Worm (Caenorhabditis elegans) whole organism, midembryonic: ENCODE results near the gene F53E10.6.
"Not testable (repeated sequence)": the region's sequence is repeated elsewhere in the genome, so short reads cannot be mapped to it uniquely, and the experiment has no call there.

ENCODE experiments used
- T22C8.4 ChIP-seq: fragments of 200-800 bp; sonication (Bioruptor generic); IDR thresholded peaks from 2 replicates; pipeline ENCODE4 v1.3.6; 2022; ENCODE audit warnings: missing genetic modification characterization, missing compliant biosample characterization
- cog-1 ChIP-seq: sonication (generic microtip); optimal IDR thresholded peaks from 2 replicates; lab custom pipeline; 2016; ENCODE audit warnings: missing genetic modification characterization, missing compliant biosample characterization
- flt-1 ChIP-seq: fragments of 200-800 bp; sonication (Bioruptor generic); IDR thresholded peaks from 2 replicates; pipeline ENCODE4 v1.3.6; 2022; ENCODE audit warnings: missing genetic modification characterization, missing compliant biosample characterization
- klf-2 ChIP-seq: fragments of 200-800 bp; sonication (Bioruptor generic); conservative IDR thresholded peaks from 2 replicates; pipeline ENCODE4 v1.3.6; 2022; ENCODE audit warnings: missing genetic modification reagents, missing genetic modification characterization, missing compliant biosample characterization
- med-1 ChIP-seq: sonication (generic microtip); optimal IDR thresholded peaks from 2 replicates; lab custom pipeline; 2017; ENCODE audit warnings: missing genetic modification characterization, mild to moderate bottlenecking, missing compliant biosample characterization, antibody characterized with exemption, missing genetic modification reagents; ENCODE audit not compliant: insufficient read depth
- ref-1 ChIP-seq: fragments of 200-800 bp; sonication (Bioruptor generic); conservative IDR thresholded peaks from 2 replicates; pipeline ENCODE4 v1.3.6; 2022; ENCODE audit warnings: missing genetic modification reagents, missing genetic modification characterization, missing compliant biosample characterization
- tab-1 ChIP-seq: fragments of 200-800 bp; sonication (Bioruptor generic); IDR thresholded peaks from 2 replicates; pipeline ENCODE4 v1.3.6; 2022; ENCODE audit warnings: missing genetic modification characterization, missing compliant biosample characterization
- ztf-23 ChIP-seq: fragments of 200-800 bp; sonication (Bioruptor generic); IDR thresholded peaks from 2 replicates; pipeline ENCODE4 v1.3.6; 2022; ENCODE audit warnings: missing genetic modification reagents, missing genetic modification characterization, missing compliant biosample characterization
- ztf-29 ChIP-seq: fragments of 200-800 bp; sonication (Bioruptor generic); IDR thresholded peaks from 2 replicates; pipeline ENCODE4 v1.3.6; 2022; ENCODE audit warnings: missing genetic modification reagents, missing genetic modification characterization, missing compliant biosample characterization

F53E10.6 gene

DNA sequence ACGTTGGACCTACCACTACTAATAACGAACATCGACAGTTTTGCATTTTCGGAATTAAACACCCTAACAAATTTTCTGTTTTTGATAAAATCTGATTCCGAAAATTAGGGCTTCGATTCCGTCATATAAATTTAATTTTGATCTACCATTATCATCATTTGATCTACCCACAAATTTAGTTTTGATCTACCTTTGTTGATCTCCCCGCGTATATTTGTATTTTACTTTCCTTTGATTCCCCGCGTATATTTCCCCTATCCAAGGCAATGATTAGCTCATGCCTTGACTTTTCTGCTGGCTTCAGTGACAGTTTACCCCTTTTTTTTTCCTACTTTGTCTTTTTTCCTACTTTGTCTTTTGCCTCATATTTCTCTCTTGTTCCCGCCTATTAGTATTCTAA is 13.0 kb downstream of the F53E10.6 start:
- TF ChIP-seq ztf-29 (GFP tag; lab: Robert Waterston, UW) = no peak
- no peak for TF ChIP-seq ref-1 (GFP tag; lab: Robert Waterston, UW)
- no peak for TF ChIP-seq cog-1 (tag; lab: Kevin White, UChicago)
- no peak for TF ChIP-seq ztf-23
- no peak for TF ChIP-seq tab-1 (GFP tag; lab: Robert Waterston, UW)
- TF ChIP-seq med-1 (GFP tag; lab: Kevin White, UChicago) = no peak
- TF ChIP-seq flt-1 (GFP tag; lab: Robert Waterston, UW) = no peak
- TF ChIP-seq T22C8.4 (GFP tag; lab: Robert Waterston, UW) = no peak
- no peak for TF ChIP-seq klf-2

DNA sequence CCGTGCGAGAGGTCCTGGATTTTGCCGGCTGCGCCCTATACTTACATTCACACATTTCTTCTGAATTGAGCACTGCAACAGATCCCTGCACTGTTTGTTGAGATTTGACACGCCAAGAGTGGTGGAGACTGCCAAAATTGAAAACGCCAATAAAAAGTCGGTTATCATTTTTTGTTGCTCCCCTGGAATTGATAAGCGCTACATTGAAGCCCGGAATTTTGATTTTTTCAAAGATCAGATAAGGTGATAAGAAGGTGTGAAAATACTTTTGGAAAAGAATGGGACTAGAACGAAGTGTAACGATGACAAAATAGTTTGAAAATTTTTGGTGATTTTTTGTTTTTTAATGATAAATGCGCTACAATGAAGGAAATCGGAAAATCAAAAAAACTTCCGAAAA is 17.1 kb downstream of the F53E10.6 start, which contains the start of gene C29G2.6:
Gene C29G2.6 (minus strand): TSS at position 182 of the 400 bp plus-strand sequence.
- no peak for TF ChIP-seq ref-1 (GFP tag; lab: Robert Waterston, UW)
- TF ChIP-seq klf-2 = no peak
- no peak for TF ChIP-seq med-1 (GFP tag; lab: Kevin White, UChicago)
- no peak for TF ChIP-seq ztf-23
- no peak for TF ChIP-seq T22C8.4 (GFP tag; lab: Robert Waterston, UW)
- TF ChIP-seq cog-1 (tag; lab: Kevin White, UChicago) = no peak
- TF ChIP-seq tab-1 (GFP tag; lab: Robert Waterston, UW) = no peak
- TF ChIP-seq flt-1 (GFP tag; lab: Robert Waterston, UW) = no peak
- no peak for TF ChIP-seq ztf-29 (GFP tag; lab: Robert Waterston, UW)

DNA sequence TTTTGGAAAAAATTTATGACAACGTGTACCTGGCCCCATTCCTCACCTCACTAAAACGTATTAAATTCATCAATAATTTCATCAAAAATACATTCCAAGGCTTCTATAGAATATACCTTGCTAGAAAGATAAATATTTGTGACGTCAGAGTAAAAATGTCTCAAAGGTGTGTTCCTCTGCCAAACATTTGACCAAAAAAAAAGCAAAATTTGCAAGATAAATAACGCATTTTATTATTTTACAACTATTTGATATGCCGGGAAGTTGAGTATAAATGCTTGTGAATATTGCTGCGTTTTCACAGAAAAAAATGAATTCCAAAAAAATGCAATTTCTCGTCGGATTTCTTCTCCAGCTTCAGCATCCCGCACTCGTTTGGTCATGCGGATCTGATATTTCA is 22.3 kb downstream of the F53E10.6 start, which contains the start of gene C29G2.3:
Gene C29G2.3 (plus strand): TSS at position 301 of the 400 bp plus-strand sequence.
- TF ChIP-seq ref-1 (GFP tag; lab: Robert Waterston, UW) = no peak
- no peak for TF ChIP-seq klf-2
- TF ChIP-seq flt-1 (GFP tag; lab: Robert Waterston, UW) = no peak
- TF ChIP-seq T22C8.4 (GFP tag; lab: Robert Waterston, UW) = no peak
- no peak for TF ChIP-seq cog-1 (tag; lab: Kevin White, UChicago)
- TF ChIP-seq med-1 (GFP tag; lab: Kevin White, UChicago) = no peak
- no peak for TF ChIP-seq tab-1 (GFP tag; lab: Robert Waterston, UW)

DNA sequence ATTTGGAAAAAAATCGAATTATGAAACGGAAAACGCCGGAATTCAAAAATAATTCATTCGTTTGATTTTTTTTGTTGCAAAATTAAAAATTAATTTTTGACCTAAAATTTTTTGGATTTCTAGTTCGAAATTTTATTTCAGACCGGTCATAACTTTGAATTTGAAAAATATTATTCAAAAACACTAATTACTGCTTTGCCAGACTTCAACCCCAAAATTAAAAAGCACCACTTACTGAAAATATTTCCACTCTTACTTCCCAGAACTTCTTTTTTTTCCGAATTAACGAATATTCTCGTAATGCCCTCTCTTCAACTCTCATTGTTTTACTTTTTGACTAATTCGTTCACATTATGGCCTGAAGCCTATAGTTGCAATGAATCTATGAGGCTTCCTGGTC is 25.3 kb downstream of the F53E10.6 start, which contains the start of gene srt-4:
Gene srt-4 (plus strand): TSS at position 301 of the 400 bp plus-strand sequence.
- TF ChIP-seq klf-2 (no peak), ztf-29 (GFP tag; lab: Robert Waterston, UW) (no peak)

DNA sequence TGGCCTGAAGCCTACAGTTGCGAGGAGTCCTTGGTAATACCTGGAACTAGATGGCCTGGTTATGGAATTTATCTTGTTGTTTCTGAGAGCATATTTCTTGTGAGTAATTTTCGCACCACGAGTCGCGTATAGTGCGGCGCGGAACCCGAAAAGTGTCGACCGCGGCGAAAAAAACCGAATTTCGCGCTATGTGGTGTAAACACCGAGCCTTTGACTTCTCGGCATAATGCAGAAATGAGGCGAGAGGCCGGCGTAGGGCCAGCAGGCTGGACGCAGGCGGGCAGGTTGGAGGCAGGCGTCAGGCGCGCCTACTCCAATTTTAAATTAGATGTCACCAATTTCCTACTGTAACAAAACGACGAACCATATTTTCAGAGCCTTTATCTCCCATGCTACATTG is 27.1 kb downstream of the F53E10.6 start:
- TF ChIP-seq ztf-23 (no peak), tab-1 (GFP tag; lab: Robert Waterston, UW) (no peak), cog-1 (tag; lab: Kevin White, UChicago) (no peak), ref-1 (GFP tag; lab: Robert Waterston, UW) (no peak), T22C8.4 (GFP tag; lab: Robert Waterston, UW) (no peak), klf-2 (no peak), med-1 (GFP tag; lab: Kevin White, UChicago) (no peak), ztf-29 (GFP tag; lab: Robert Waterston, UW) (no peak), flt-1 (GFP tag; lab: Robert Waterston, UW) (no peak)

DNA sequence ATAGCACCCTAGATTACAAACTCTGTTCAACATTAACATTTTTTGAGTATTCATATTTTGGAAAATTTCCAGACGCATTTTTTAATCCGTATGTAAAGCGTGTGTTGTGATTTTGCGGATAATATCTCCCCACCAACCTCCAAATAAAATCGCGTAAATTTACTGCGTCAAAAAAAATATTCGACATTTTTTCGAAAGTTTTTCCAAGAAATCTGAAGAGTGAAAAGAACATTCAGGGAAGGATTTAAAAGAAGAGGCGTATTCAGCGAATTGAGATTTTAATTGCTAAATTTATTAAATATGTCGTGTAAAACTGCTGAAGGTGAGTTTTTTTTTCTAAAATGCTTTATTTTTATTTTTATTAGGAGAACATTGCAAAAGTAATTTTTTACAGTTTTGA is 29.0 kb downstream of the F53E10.6 start, which contains the start of gene nhr-290:
Gene nhr-290 (plus strand): TSS at position 301 of the 400 bp plus-strand sequence.
- TF ChIP-seq med-1 (GFP tag; lab: Kevin White, UChicago) = no peak
- TF ChIP-seq ref-1 (GFP tag; lab: Robert Waterston, UW) = no peak
- no peak for TF ChIP-seq ztf-23
- TF ChIP-seq tab-1 (GFP tag; lab: Robert Waterston, UW) = no peak

DNA sequence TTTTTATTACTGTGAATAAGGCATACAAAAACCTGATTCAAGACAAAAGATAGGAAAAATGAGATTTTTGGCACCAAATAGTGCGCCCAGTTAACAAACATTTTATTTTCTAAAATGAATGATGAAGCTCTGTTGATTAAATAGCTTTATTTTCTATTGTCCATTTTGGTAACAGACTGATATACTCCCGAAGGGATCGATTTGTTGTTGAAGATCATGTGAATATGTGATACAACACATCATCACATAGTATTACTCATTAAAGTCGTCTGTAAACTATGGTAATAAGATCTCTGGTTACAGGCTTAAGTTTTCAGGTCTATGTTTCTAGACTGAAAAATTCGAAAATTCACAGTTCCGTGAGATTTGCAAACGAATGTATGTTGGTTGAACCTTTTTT is 29.8 kb downstream of the F53E10.6 start, which contains the start of gene srj-20:
Gene srj-20 (minus strand): TSS at position 101 of the 400 bp plus-strand sequence.
- TF ChIP-seq klf-2 (no peak), cog-1 (tag; lab: Kevin White, UChicago) (no peak), flt-1 (GFP tag; lab: Robert Waterston, UW) (no peak), T22C8.4 (GFP tag; lab: Robert Waterston, UW) (no peak), med-1 (GFP tag; lab: Kevin White, UChicago) (no peak), ref-1 (GFP tag; lab: Robert Waterston, UW) (no peak), tab-1 (GFP tag; lab: Robert Waterston, UW) (no peak), ztf-23 (no peak)

DNA sequence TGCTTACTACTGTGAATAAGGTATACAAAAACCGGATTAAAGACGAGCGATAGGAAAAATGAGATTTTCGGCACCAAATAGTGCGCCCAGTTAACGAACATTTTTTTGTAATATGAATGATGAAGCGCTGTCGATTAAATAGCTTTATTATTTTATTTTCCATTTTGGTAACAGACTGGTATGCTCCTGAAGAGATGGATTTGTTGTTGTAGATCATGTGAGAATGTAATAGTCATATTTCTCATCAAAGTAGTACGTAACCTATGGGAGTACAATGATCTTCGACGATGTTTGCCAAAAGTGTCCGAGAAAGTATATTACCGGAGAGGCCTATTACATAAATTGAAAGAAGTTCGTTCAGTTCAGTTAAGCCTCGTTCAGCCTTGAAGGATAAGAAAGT is 32.2 kb downstream of the F53E10.6 start, which contains the start of gene srj-19:
Gene srj-19 (minus strand): TSS at position 101 of the 400 bp plus-strand sequence.
- TF ChIP-seq flt-1 (GFP tag; lab: Robert Waterston, UW) (no peak), ref-1 (GFP tag; lab: Robert Waterston, UW) (no peak), klf-2 (no peak), ztf-29 (GFP tag; lab: Robert Waterston, UW) (no peak), cog-1 (tag; lab: Kevin White, UChicago) (no peak), ztf-23 (no peak), T22C8.4 (GFP tag; lab: Robert Waterston, UW) (no peak), med-1 (GFP tag; lab: Kevin White, UChicago) (no peak), tab-1 (GFP tag; lab: Robert Waterston, UW) (no peak)

DNA sequence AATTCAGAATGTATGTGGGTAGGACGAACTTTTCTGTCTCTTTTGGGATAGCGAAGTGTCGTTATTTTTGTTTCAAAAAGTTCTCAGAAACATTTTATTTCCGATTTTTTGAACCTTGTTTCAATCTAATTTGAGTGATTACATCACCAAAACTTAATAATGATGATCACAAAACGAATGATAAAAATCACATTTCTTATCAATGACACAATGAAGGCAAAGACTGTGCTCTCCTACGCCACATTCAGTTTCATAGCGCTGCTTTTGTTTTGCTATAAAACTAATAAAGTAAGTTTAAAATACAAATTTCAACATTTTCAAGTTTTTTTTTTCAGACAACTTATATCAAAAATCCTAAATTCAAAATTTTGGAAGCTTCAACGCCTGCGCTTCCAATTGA is 37.3 kb downstream of the F53E10.6 start, which contains the start of gene Y45G12C.1:
Gene Y45G12C.1 (plus strand): TSS at position 159 of the 400 bp plus-strand sequence.
- no peak for TF ChIP-seq flt-1 (GFP tag; lab: Robert Waterston, UW)

DNA sequence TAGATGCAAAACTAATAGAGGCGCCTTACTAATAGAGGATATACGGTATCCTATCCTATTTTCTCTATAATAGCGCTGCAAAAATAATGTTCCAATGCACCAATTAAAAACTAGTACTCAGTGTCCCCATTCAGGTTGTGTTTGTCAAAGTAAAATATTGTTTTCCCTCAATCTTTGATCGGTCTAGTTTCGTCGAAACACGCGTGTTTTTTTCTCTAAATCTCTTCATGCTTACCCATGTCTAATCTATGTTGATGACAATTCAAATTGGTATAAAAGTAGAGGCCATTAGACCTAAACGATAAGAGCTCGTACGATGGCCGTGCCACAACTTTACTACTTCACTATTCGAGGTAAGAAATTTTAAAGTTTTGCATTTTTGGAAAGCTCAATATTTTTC is 41.5 kb downstream of the F53E10.6 start, which contains the start of gene gst-10:
Gene gst-10 (plus strand): TSS at position 301 of the 400 bp plus-strand sequence.
- TF ChIP-seq ztf-23; tab-1 (GFP tag; lab: Robert Waterston, UW); flt-1 (GFP tag; lab: Robert Waterston, UW): not testable (repeated sequence)
